Fruit fly (Drosophila melanogaster) whole organism, prepupa: ENCODE results near the gene SmydA-3.
A peak's percentile ranks its signal among the peaks of the same experiment; 100 is the strongest.

ENCODE experiments used
- Blimp-1 ChIP-seq: fragments of 200-800 bp; sonication (Bioruptor generic); optimal IDR thresholded peaks from 3 replicates; lab custom pipeline; 2017; ENCODE audit warnings: missing biosample characterization, missing genetic modification characterization, mild to moderate bottlenecking, moderate library complexity, missing genetic modification reagents
- CG11294 ChIP-seq: fragments of 200-800 bp; sonication (Bioruptor generic); IDR thresholded peaks from 2 replicates; pipeline ENCODE4 v1.3.6; 2022; ENCODE audit warnings: missing biosample characterization, missing genetic modification characterization
- CG11762 ChIP-seq: fragments of 200-800 bp; sonication (Bioruptor generic); optimal IDR thresholded peaks from 3 replicates; lab custom pipeline; 2016; ENCODE audit warnings: missing biosample characterization, missing genetic modification characterization; ENCODE audit not compliant: insufficient read depth
- CG11902 ChIP-seq: fragments of 200-800 bp; sonication (Bioruptor generic); optimal IDR thresholded peaks from 3 replicates; lab custom pipeline; 2016; ENCODE audit warnings: missing biosample characterization, missing genetic modification characterization
- CG15336 ChIP-seq: fragments of 200-800 bp; sonication (Bioruptor generic); IDR thresholded peaks from 2 replicates; pipeline ENCODE4 v1.3.6; 2022; ENCODE audit warnings: missing biosample characterization, missing genetic modification characterization
- CG16779 ChIP-seq: fragments of 200-800 bp; sonication (Bioruptor generic); optimal IDR thresholded peaks from 3 replicates; lab custom pipeline; 2017; ENCODE audit warnings: missing biosample characterization, mild to moderate bottlenecking, missing genetic modification characterization
- CG3032 ChIP-seq: fragments of 200-800 bp; optimal IDR thresholded peaks from 2 replicates; lab custom pipeline; 2019; ENCODE audit warnings: missing biosample characterization, mild to moderate bottlenecking, missing genetic modification characterization, moderate library complexity
- CG31627 ChIP-seq: fragments of 200-800 bp; sonication (Bioruptor generic); optimal IDR thresholded peaks from 3 replicates; lab custom pipeline; 2016; ENCODE audit warnings: missing biosample characterization, missing genetic modification characterization
- CG32006 ChIP-seq: fragments of 200-800 bp; sonication (Bioruptor generic); optimal IDR thresholded peaks from 3 replicates; lab custom pipeline; 2017; ENCODE audit warnings: missing biosample characterization, mild to moderate bottlenecking, missing genetic modification characterization
- CG34406 ChIP-seq: fragments of 200-800 bp; sonication (Bioruptor generic); optimal IDR thresholded peaks from 3 replicates; lab custom pipeline; 2016; ENCODE audit warnings: missing biosample characterization, missing genetic modification characterization
- CG3919 ChIP-seq: fragments of 200-800 bp; sonication (Bioruptor generic); optimal IDR thresholded peaks from 3 replicates; lab custom pipeline; 2016; ENCODE audit warnings: missing biosample characterization, missing genetic modification characterization
- CG4318 ChIP-seq: fragments of 200-800 bp; sonication (Bioruptor generic); optimal IDR thresholded peaks from 3 replicates; lab custom pipeline; 2017; ENCODE audit warnings: missing biosample characterization, mild to moderate bottlenecking, missing genetic modification characterization
- CG6163 ChIP-seq: fragments of 200-800 bp; sonication (Bioruptor generic); IDR thresholded peaks from 3 replicates; pipeline ENCODE4 v1.3.6; 2022; ENCODE audit warnings: missing biosample characterization, missing genetic modification characterization
- CG6276 ChIP-seq: fragments of 200-800 bp; sonication (Bioruptor generic); optimal IDR thresholded peaks from 2 replicates; lab custom pipeline; 2017; ENCODE audit warnings: missing biosample characterization, mild to moderate bottlenecking, missing genetic modification characterization
- CG6792 ChIP-seq: fragments of 200-800 bp; sonication (Bioruptor generic); optimal IDR thresholded peaks from 3 replicates; lab custom pipeline; 2016; ENCODE audit warnings: missing biosample characterization, missing genetic modification characterization
- CG6854 ChIP-seq: fragments of 200-800 bp; sonication (Bioruptor generic); optimal IDR thresholded peaks from 2 replicates; lab custom pipeline; 2017; ENCODE audit warnings: missing biosample characterization, mild to moderate bottlenecking, missing genetic modification characterization
- CG8119 ChIP-seq: fragments of 200-800 bp; sonication (Bioruptor generic); IDR thresholded peaks from 3 replicates; pipeline ENCODE4 v1.3.6; 2022; ENCODE audit warnings: missing biosample characterization, missing genetic modification characterization
- CG8319 ChIP-seq: fragments of 200-800 bp; sonication (Bioruptor generic); optimal IDR thresholded peaks from 3 replicates; lab custom pipeline; 2016; ENCODE audit warnings: missing biosample characterization, missing genetic modification characterization
- CG8632 ChIP-seq: fragments of 200-800 bp; sonication (Bioruptor generic); optimal IDR thresholded peaks from 3 replicates; lab custom pipeline; 2016; ENCODE audit warnings: missing biosample characterization, missing genetic modification characterization
- CG9139 ChIP-seq: fragments of 200-800 bp; sonication (Bioruptor generic); optimal IDR thresholded peaks from 3 replicates; lab custom pipeline; 2017; ENCODE audit warnings: missing biosample characterization, mild to moderate bottlenecking, missing genetic modification characterization
- Eip75B ChIP-seq: fragments of 200-800 bp; sonication (Bioruptor generic); optimal IDR thresholded peaks from 3 replicates; lab custom pipeline; 2016; ENCODE audit warnings: missing biosample characterization, missing genetic modification characterization
- Eip78C ChIP-seq: fragments of 200-800 bp; sonication (Bioruptor generic); peaks from one replicate; lab custom pipeline; 2016; ENCODE audit warnings: missing biosample characterization, missing genetic modification characterization
- Ets21C ChIP-seq: fragments of 200-800 bp; sonication (Bioruptor generic); optimal IDR thresholded peaks from 3 replicates; lab custom pipeline; 2016; ENCODE audit warnings: missing biosample characterization, missing genetic modification characterization
- Gug ChIP-seq: fragments of 200-800 bp; sonication (Bioruptor generic); IDR thresholded peaks from 2 replicates; pipeline ENCODE4 v1.3.6; 2022; ENCODE audit warnings: missing biosample characterization, missing genetic modification characterization
- OdsH ChIP-seq: fragments of 200-800 bp; sonication (Bioruptor generic); optimal IDR thresholded peaks from 3 replicates; lab custom pipeline; 2016; ENCODE audit warnings: missing biosample characterization, missing genetic modification characterization
- Sox14 ChIP-seq: fragments of 200-800 bp; sonication (Bioruptor generic); optimal IDR thresholded peaks from 3 replicates; lab custom pipeline; 2016; ENCODE audit warnings: missing biosample characterization, missing genetic modification characterization
- Sox15 ChIP-seq: fragments of 200-800 bp; sonication (Bioruptor generic); optimal IDR thresholded peaks from 3 replicates; lab custom pipeline; 2016; ENCODE audit warnings: missing biosample characterization, missing genetic modification characterization
- cyc ChIP-seq: fragments of 200-800 bp; sonication (Bioruptor generic); optimal IDR thresholded peaks from 3 replicates; lab custom pipeline; 2016; ENCODE audit warnings: missing biosample characterization, missing genetic modification characterization
- dsx ChIP-seq: fragments of 200-800 bp; optimal IDR thresholded peaks from 3 replicates; lab custom pipeline; 2019; ENCODE audit warnings: missing biosample characterization, mild to moderate bottlenecking, missing genetic modification characterization, moderate library complexity; ENCODE audit not compliant: poor library complexity, severe bottlenecking
- eg ChIP-seq: fragments of 200-800 bp; sonication (Bioruptor generic); IDR thresholded peaks from 3 replicates; pipeline ENCODE4 v1.3.6; 2022; ENCODE audit warnings: missing biosample characterization, missing genetic modification characterization
- esn ChIP-seq: fragments of 200-800 bp; sonication (Bioruptor generic); optimal IDR thresholded peaks from 2 replicates; lab custom pipeline; 2016; ENCODE audit warnings: missing biosample characterization, mild to moderate bottlenecking, missing genetic modification characterization, moderate library complexity
- fd59A ChIP-seq: fragments of 200-800 bp; sonication (Bioruptor generic); optimal IDR thresholded peaks from 2 replicates; lab custom pipeline; 2017; ENCODE audit warnings: missing biosample characterization, mild to moderate bottlenecking, missing genetic modification characterization, missing genetic modification reagents
- fd85E ChIP-seq: fragments of 200-800 bp; sonication (Bioruptor generic); optimal IDR thresholded peaks from 3 replicates; lab custom pipeline; 2016; ENCODE audit warnings: missing biosample characterization, missing genetic modification characterization
- fkh ChIP-seq: fragments of 200-800 bp; sonication (Bioruptor generic); optimal IDR thresholded peaks from 3 replicates; lab custom pipeline; 2017; ENCODE audit warnings: missing biosample characterization, mild to moderate bottlenecking, missing genetic modification characterization, moderate library complexity
- salr ChIP-seq, 2 experiments: fragments of 200-800 bp; sonication (Bioruptor generic); optimal IDR thresholded peaks; 3 replicates each; lab custom pipeline; 2016 to 2018; ENCODE audit warnings: missing biosample characterization in 2 of 2, missing genetic modification characterization in 2 of 2, mild to moderate bottlenecking in 1 of 2
- spab ChIP-seq: fragments of 200-800 bp; sonication (Bioruptor generic); optimal IDR thresholded peaks from 2 replicates; lab custom pipeline; 2017; ENCODE audit warnings: missing biosample characterization, mild to moderate bottlenecking, missing genetic modification characterization, missing genetic modification reagents
- ss ChIP-seq, 2 experiments: fragments of 200-800 bp; sonication (Bioruptor generic); optimal IDR thresholded peaks; 2 replicates in 1 of 2; 3 replicates in 1 of 2; lab custom pipeline; 2017 to 2018; ENCODE audit warnings: mild to moderate bottlenecking in 2 of 2, missing biosample characterization in 2 of 2, missing genetic modification characterization in 2 of 2, moderate library complexity in 1 of 2
- svp ChIP-seq: fragments of 200-800 bp; sonication (Bioruptor generic); peaks from one replicate; lab custom pipeline; 2016; ENCODE audit warnings: missing biosample characterization, missing genetic modification characterization
- topi ChIP-seq: fragments of 200-800 bp; sonication (Bioruptor generic); optimal IDR thresholded peaks from 3 replicates; lab custom pipeline; 2016; ENCODE audit warnings: missing biosample characterization, missing genetic modification characterization
- vri ChIP-seq: fragments of 200-800 bp; sonication (Bioruptor generic); optimal IDR thresholded peaks from 3 replicates; lab custom pipeline; 2016; ENCODE audit warnings: missing biosample characterization, mild to moderate bottlenecking, missing genetic modification characterization

SmydA-3 gene

DNA sequence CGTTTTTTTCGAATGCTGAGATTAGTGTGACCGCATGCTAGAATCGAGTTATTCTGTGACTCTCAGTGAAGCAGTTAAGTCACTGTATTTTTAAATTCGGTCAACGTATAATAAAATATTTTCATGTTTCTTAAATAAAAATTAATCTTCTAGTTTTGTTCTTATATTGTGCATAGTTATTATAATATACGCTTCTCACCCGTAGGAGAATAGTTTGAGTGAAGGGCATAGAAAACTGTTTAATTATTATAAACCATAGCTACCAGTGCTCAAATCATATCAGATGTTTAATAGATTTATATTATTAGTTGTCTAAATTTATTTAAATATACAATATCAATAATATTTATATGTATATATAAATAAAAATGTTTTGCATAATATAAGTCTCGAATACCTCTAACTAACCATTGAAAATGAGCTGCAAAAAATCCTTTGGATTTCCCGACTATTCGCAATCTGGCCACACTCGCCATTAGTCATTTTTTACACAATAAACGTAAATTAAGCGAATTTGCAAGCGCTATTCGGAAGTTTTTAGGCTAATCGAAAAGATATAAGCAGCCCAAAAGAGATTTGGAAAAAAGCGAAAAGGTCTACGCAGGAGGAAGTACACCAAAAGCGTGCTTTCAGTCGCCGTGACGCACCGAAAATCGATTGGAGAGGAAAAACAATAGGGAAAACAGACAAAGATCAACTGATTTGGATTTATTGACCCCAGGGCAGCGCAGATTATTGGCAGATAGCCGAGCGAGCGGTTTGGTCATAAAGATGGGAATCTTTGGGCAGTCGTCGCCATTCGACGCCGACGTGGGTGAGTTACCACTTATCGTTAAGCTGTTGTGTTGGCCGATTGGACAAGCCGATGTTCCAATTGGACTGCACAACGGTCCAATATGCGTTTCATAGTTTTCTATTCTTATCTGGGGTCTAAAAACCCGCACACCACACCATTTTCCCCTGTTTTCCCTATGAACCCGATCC, 8.4 kb downstream of the SmydA-3 start, which contains the start of the genes aurB and Stam (continued):
- TF ChIP-seq CG11762, result no peak
- no peak for TF ChIP-seq CG4318
- TF ChIP-seq OdsH (GFP tag; lab: Kevin White, UChicago), result peak; percentile 62
- TF ChIP-seq spab (GFP tag; lab: Kevin White, UChicago), result no peak
- TF ChIP-seq Gug (GFP tag; lab: Robert Waterston, UW), result peak; percentile 13; the same call in 1 of the 2 replicates
- no peak for TF ChIP-seq Blimp-1 (GFP tag; lab: Kevin White, UChicago)
- TF ChIP-seq CG16779 (tag; lab: Kevin White, UChicago), result no peak
- no peak for TF ChIP-seq Ets21C (GFP tag; lab: Kevin White, UChicago)
- TF ChIP-seq vri, result peak; percentile 10
- peak in 1 of 2 experiments; percentile 38 for TF ChIP-seq salr (GFP tag; optimal IDR thresholded peaks at IDR 0.05; lab: Kevin White, UChicago)
- TF ChIP-seq CG6276 (GFP tag; lab: Kevin White, UChicago), result no peak
- TF ChIP-seq CG6792 (GFP tag; lab: Kevin White, UChicago), result peak; percentile 15
- peak; percentile 46; the same call in 1 of the 2 replicates for TF ChIP-seq CG15336 (GFP tag; lab: Robert Waterston, UW)
- no peak for TF ChIP-seq fkh
- no peak for TF ChIP-seq topi (GFP tag; lab: Kevin White, UChicago)
- peak; percentile 61 for TF ChIP-seq eg (GFP tag; lab: Robert Waterston, UW)
- TF ChIP-seq CG9139 (GFP tag; lab: Kevin White, UChicago), result no peak
- no peak for TF ChIP-seq Eip75B (GFP tag; lab: Kevin White, UChicago)

DNA sequence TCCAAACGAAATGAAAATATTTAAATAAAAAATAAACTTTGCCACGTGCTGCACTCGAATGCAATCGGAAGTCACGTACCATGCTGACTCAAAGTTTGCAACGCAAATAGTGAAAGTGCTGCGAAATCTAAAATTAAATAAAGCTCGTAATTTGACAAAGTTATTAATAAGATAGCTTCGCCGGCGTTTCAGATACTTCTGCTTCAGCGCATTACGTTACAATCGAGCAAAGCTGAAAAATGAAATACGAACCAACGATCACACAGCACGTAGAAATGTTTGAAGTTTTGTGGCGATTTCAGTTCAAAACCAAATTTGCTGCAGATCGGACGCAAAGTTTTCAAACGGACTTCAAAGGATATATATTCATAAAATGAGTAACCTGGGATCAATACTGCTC, 19.9 kb downstream of the SmydA-3 start, which contains the start of gene CG12517:
TSS of gene CG12517 (plus strand) at position 301 of the 400 bp plus-strand sequence.
- no peak for TF ChIP-seq Sox14 (GFP tag; lab: Kevin White, UChicago)
- no peak for TF ChIP-seq CG11902 (GFP tag; lab: Kevin White, UChicago)
- TF ChIP-seq vri, result no peak
- TF ChIP-seq CG6854 (GFP tag; lab: Kevin White, UChicago), result no peak
- TF ChIP-seq CG3919 (GFP tag; lab: Kevin White, UChicago), result no peak
- TF ChIP-seq CG3032 (tag; lab: Kevin White, UChicago), result no peak
- no peak for TF ChIP-seq Sox15 (GFP tag; lab: Kevin White, UChicago)
- TF ChIP-seq fd59A (GFP tag; lab: Kevin White, UChicago), result no peak
- TF ChIP-seq CG15336 (GFP tag; lab: Robert Waterston, UW), result no peak
- no peak for TF ChIP-seq esn
- no peak for TF ChIP-seq OdsH (GFP tag; lab: Kevin White, UChicago)
- TF ChIP-seq Eip78C (GFP tag; lab: Kevin White, UChicago), result no peak
- TF ChIP-seq salr (GFP tag; optimal IDR thresholded peaks at IDR 0.05; lab: Kevin White, UChicago), result no peak
- TF ChIP-seq, all 60 proteins: peak for 0

DNA sequence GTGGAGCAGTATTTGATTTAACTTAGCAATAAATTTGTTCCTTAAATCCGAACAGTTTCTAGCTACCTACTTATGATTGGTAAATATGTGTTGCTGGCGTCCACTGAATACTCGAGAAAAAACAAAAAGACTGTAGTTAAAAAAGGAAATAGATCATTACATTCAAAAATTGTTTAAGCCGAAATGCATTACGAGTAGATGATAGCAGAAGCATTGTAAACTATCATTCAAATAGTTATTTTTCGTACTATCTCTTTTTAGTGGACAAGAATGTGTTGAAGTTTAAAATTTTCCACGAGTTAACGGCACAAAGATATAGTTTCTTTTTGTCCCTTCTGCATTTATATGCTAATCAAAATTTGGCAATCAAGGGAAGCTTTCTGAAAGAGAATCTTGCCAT, 38.9 kb downstream of the SmydA-3 start, which contains the start of gene CG14071:
TSS of gene CG14071 (minus strand) at position 101 of the 400 bp plus-strand sequence.
- no peak for TF ChIP-seq CG6276 (GFP tag; lab: Kevin White, UChicago)
- no peak for TF ChIP-seq CG34406
- no peak for TF ChIP-seq Sox14 (GFP tag; lab: Kevin White, UChicago)
- TF ChIP-seq CG11294 (GFP tag; lab: Robert Waterston, UW), result no peak
- no peak for TF ChIP-seq CG9139 (GFP tag; lab: Kevin White, UChicago)
- no peak for TF ChIP-seq fd59A (GFP tag; lab: Kevin White, UChicago)
- TF ChIP-seq CG6163 (GFP tag; lab: Robert Waterston, UW), result no peak

DNA sequence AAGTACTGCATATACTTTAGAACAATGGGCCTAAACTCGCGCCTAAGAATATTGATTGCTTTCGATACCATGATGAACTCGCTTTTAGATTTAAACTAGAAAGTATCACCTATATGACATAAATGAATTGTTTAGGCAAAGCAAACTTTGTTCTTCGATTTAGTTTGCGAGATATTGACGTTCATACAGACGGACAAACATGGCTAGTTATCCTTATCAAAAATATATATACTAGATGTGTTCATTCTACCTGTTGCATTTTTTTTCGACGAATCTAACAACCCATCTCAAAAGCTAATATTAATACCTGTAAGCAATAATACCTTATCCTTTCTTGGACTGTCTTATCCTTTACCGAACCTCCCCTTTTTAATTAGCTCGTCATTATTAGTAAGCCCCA, 51.7 kb downstream of the SmydA-3 start, which contains the start of gene CG14070:
TSS of gene CG14070 (minus strand) at position 101 of the 400 bp plus-strand sequence.
- TF ChIP-seq fd59A (GFP tag; lab: Kevin White, UChicago) (no peak), CG8119 (GFP tag; lab: Robert Waterston, UW) (no peak), CG3032 (tag; lab: Kevin White, UChicago) (no peak), CG6792 (GFP tag; lab: Kevin White, UChicago) (no peak), dsx (GFP tag; lab: Kevin White, UChicago) (no peak), ss (GFP tag; optimal IDR thresholded peaks at IDR 0.05; lab: Kevin White, UChicago) (no peak), svp (GFP tag; lab: Kevin White, UChicago) (no peak), CG32006 (GFP tag; lab: Kevin White, UChicago) (no peak), cyc (GFP tag; lab: Kevin White, UChicago) (no peak), CG6163 (GFP tag; lab: Robert Waterston, UW) (no peak), CG31627 (GFP tag; lab: Kevin White, UChicago) (no peak), CG8319 (GFP tag; lab: Kevin White, UChicago) (no peak), CG8632 (GFP tag; lab: Kevin White, UChicago) (no peak), CG6276 (GFP tag; lab: Kevin White, UChicago) (no peak), spab (GFP tag; lab: Kevin White, UChicago) (no peak), Eip75B (GFP tag; lab: Kevin White, UChicago) (no peak), topi (GFP tag; lab: Kevin White, UChicago) (no peak), salr (GFP tag; optimal IDR thresholded peaks at IDR 0.05; lab: Kevin White, UChicago) (no peak), fd85E (GFP tag; lab: Kevin White, UChicago) (no peak)
